ENCODE assay signal across 2 worm cellular contexts in the genomic region with DNA sequence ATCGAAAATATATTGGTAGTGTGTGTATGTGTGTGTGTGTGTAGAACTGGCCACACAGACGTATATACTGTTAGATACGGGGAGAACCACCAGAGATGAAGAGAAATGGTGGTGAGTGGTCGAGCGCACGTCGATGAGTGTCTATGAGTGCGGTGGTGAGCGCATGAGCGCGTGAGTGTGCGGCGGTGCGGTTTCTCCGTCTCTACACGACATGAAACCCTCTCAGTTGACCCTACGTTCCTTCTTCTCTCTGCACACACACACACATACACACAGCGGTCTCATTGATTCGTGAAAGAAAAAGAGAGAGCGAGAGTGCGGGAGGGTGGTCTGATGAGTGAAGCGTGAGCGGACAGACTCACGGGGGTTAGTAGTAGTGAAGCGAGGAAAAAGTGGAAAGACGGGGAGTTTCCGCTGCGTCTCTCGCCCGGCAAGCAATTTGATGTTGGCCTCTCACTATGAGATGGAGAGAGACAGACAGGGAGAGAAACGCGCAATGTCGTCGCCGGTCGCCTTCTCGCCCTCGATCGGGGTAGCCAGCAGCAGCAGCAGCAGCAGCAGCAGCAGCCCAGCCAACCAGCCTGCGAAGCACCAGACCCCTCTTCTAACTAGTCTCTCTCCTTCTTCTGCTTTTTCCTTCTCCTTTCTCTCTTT.
A peak's percentile ranks its signal among the peaks of the same experiment; 100 is the strongest.
TF ChIP-seq lines count a peak whose summit lies in the region.

No protein-coding gene starts in this region.

TF ChIP-seq in whole organism, L1 larva, 84 proteins besides CTCF, POLR2A, EP300 and RAD21 (continued from another document):
- peak; percentile 98 for TF ChIP-seq snu-23 (GFP tag; optimal IDR thresholded peaks at IDR 0.05; lab: Kevin White, UChicago)
- TF ChIP-seq mep-1 (tag; optimal IDR thresholded peaks at IDR 0.05; lab: Kevin White, UChicago): peak; percentile 94
- TF ChIP-seq fkh-10 (GFP tag; optimal IDR thresholded peaks at IDR 0.05; lab: Kevin White, UChicago): peak; percentile 94
- peak; percentile 97 for TF ChIP-seq jun-1 (tag; optimal IDR thresholded peaks at IDR 0.05; lab: Kevin White, UChicago)
- peak; percentile 73 for TF ChIP-seq nhr-11 (tag; optimal IDR thresholded peaks at IDR 0.05; lab: Kevin White, UChicago)
- TF ChIP-seq dpl-1 (GFP tag; optimal IDR thresholded peaks at IDR 0.05; lab: Kevin White, UChicago): peak; percentile 19 to 53 (median 24)
- TF ChIP-seq pag-3 (tag; optimal IDR thresholded peaks at IDR 0.05; lab: Kevin White, UChicago; ENCODE audit: borderline replicate concordance, insufficient read depth): no peak
- TF ChIP-seq nhr-84 (tag; optimal IDR thresholded peaks at IDR 0.05; lab: Kevin White, UChicago): no peak
- peak; percentile 94 for TF ChIP-seq unc-86 (tag; optimal IDR thresholded peaks at IDR 0.05; lab: Kevin White, UChicago)
- TF ChIP-seq elt-3 (tag; optimal IDR thresholded peaks at IDR 0.05; lab: Kevin White, UChicago): peak in 4 of 6 experiments; percentile 71 to 79 (median 75)
- peak; percentile 97 for TF ChIP-seq tbx-2 (tag; optimal IDR thresholded peaks at IDR 0.05; lab: Kevin White, UChicago)
- peak; percentile 63 to 75 for TF ChIP-seq egl-27 (tag; optimal IDR thresholded peaks at IDR 0.05; lab: Kevin White, UChicago)
- TF ChIP-seq lin-15B (tag; optimal IDR thresholded peaks at IDR 0.05; lab: Kevin White, UChicago): peak; percentile 42
- peak; percentile 89 for TF ChIP-seq mef-2 (tag; optimal IDR thresholded peaks at IDR 0.05; lab: Kevin White, UChicago)
- peak; percentile 92 for TF ChIP-seq xbp-1 (tag; optimal IDR thresholded peaks at IDR 0.05; lab: Kevin White, UChicago)
- no peak for TF ChIP-seq ceh-90 (tag; optimal IDR thresholded peaks at IDR 0.05; lab: Kevin White, UChicago)
- TF ChIP-seq aly-2 (tag; optimal IDR thresholded peaks at IDR 0.05; lab: Kevin White, UChicago): no peak
- TF ChIP-seq zip-4 (GFP tag; optimal IDR thresholded peaks at IDR 0.05; lab: Kevin White, UChicago): peak; percentile 67
- TF ChIP-seq sptf-1 (tag; optimal IDR thresholded peaks at IDR 0.05; lab: Kevin White, UChicago): no peak
- peak; percentile 89 to 91 (median 89) for TF ChIP-seq ceh-82 (tag; optimal IDR thresholded peaks at IDR 0.05; lab: Kevin White, UChicago)
- TF ChIP-seq efl-1 (optimal IDR thresholded peaks at IDR 0.05; lab: Kevin White, UChicago): peak; percentile 72 to 83
- peak in 1 of 2 experiments; percentile 95 for TF ChIP-seq efl-1 (GFP tag; optimal IDR thresholded peaks at IDR 0.05 in 1 of 2; lab: Kevin White, UChicago)
- peak; percentile 63 for TF ChIP-seq sox-4 (tag; optimal IDR thresholded peaks at IDR 0.05; lab: Kevin White, UChicago)
- peak; percentile 90 for TF ChIP-seq rnt-1 (tag; optimal IDR thresholded peaks at IDR 0.05; lab: Kevin White, UChicago)
- TF ChIP-seq hpl-2 (GFP tag; optimal IDR thresholded peaks at IDR 0.05; lab: Kevin White, UChicago): peak; percentile 65
- peak; percentile 99 for TF ChIP-seq nhr-71 (tag; optimal IDR thresholded peaks at IDR 0.05; lab: Kevin White, UChicago)
- no peak for TF ChIP-seq unc-30 (tag; optimal IDR thresholded peaks at IDR 0.05; lab: Kevin White, UChicago)
- no peak for TF ChIP-seq pqm-1 (tag; optimal IDR thresholded peaks at IDR 0.05; lab: Kevin White, UChicago)
- peak; percentile 97 for TF ChIP-seq nhr-20 (tag; optimal IDR thresholded peaks at IDR 0.05; lab: Kevin White, UChicago)

TF ChIP-seq in whole organism, young adult, 124 proteins besides CTCF, POLR2A, EP300 and RAD21 (continued from another document):
- TF ChIP-seq ztf-18 (tag; optimal IDR thresholded peaks at IDR 0.05; lab: Kevin White, UChicago) (peak; percentile 61), zim-3 (tag; optimal IDR thresholded peaks at IDR 0.05; lab: Kevin White, UChicago) (peak; percentile 12), pha-4 (tag; optimal IDR thresholded peaks at IDR 0.05; lab: Kevin White, UChicago) (peak; percentile 83), ceh-91 (GFP tag; IDR thresholded peaks at IDR 0.05; lab: Robert Waterston, UW) (no peak), ekl-4 (GFP tag; IDR thresholded peaks at IDR 0.05; lab: Robert Waterston, UW) (no peak; the same call in 1 of the 2 replicates), ceh-40 (GFP tag; IDR thresholded peaks at IDR 0.05; lab: Robert Waterston, UW) (no peak), egl-44 (GFP tag; IDR thresholded peaks at IDR 0.05; lab: Robert Waterston, UW) (peak; percentile 82), lag-1 (GFP tag; IDR thresholded peaks at IDR 0.05; lab: Robert Waterston, UW) (no peak), F23B12.7 (tag; optimal IDR thresholded peaks at IDR 0.05; lab: Kevin White, UChicago; ENCODE audit: insufficient read depth) (peak; percentile 59), ceh-79 (tag; optimal IDR thresholded peaks at IDR 0.05; lab: Kevin White, UChicago) (no peak), lin-26 (GFP tag; IDR thresholded peaks at IDR 0.05; lab: Robert Waterston, UW) (no peak; the same call in 1 of the 2 replicates), cebp-1 (GFP tag; IDR thresholded peaks at IDR 0.05; lab: Robert Waterston, UW) (peak; percentile 71; the same call in 1 of the 2 replicates), cebp-1 (tag; optimal IDR thresholded peaks at IDR 0.05; lab: Kevin White, UChicago) (peak; percentile 94), ZK185.1 (tag; optimal IDR thresholded peaks at IDR 0.05; lab: Kevin White, UChicago; ENCODE audit: poor library complexity, severe bottlenecking) (peak; percentile 70), somi-1 (GFP tag; optimal IDR thresholded peaks at IDR 0.05; lab: Kevin White, UChicago) (peak; percentile 95), ama-1 (optimal IDR thresholded peaks at IDR 0.05; lab: Kevin White, UChicago) (peak; percentile 29), ama-1 (GFP tag; optimal IDR thresholded peaks at IDR 0.05; lab: Kevin White, UChicago) (no peak), egl-18 (GFP tag; IDR thresholded peaks at IDR 0.05; lab: Robert Waterston, UW) (no peak), let-526 (GFP tag; IDR thresholded peaks at IDR 0.05; lab: Robert Waterston, UW) (no peak; the same call in 1 of the 2 replicates), nfyb-1 (GFP tag; IDR thresholded peaks at IDR 0.05; lab: Robert Waterston, UW) (peak; percentile 94), hmg-1.2 (GFP tag; IDR thresholded peaks at IDR 0.05; lab: Robert Waterston, UW) (peak; percentile 84)
TF ChIP-seq in whole organism, young adult: peak in this region for 66.
